Fruit fly (Drosophila melanogaster): ENCODE results near the gene aurB.

The aurB gene

DNA sequence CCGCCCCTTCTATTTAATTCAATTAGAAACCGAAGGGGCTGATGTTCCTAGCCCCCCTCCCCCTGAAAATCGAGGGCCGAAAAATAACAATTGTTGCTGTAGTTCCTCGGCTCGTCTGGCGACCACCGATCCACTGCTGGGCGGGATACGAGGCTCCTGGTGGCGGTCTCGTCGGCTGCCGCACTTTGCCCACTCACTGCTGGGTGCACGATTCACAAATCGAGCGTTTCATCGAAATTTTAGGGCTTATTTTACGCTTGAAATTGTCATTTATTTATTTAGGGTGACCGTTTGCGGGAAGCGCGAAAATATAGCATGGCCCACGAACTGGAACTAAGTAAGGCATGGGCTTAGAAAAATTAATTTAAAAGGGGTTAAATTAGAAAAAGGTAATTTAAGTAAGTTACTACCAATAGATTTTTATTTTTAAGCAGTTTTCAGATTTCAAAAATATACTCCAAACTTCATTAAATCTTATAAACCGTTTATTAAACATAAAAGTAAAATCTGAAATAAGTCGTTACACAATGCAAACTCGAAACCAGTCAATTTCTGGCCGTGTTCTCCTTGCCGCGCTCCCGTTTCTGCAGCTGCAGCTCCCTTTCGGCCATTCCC is 1.5 kb downstream of the aurB start, which contains the start of gene Dnz1 (continued):
- TF ChIP-seq lab (GFP tag; optimal IDR thresholded peaks at IDR 0.05), result peak; percentile 51
- no peak for TF ChIP-seq schlank (tag; optimal IDR thresholded peaks at IDR 0.05)
- peak; percentile 27 for TF ChIP-seq tin (GFP tag; optimal IDR thresholded peaks at IDR 0.05)
- peak; percentile 43 for TF ChIP-seq CG9727 (GFP tag; optimal IDR thresholded peaks at IDR 0.05)
- TF ChIP-seq E2f1 (GFP tag; IDR thresholded peaks at IDR 0.05), result 0 out of 2 replicates have a peak, but pooled peaks have one; percentile 20
- no peak for TF ChIP-seq CG18476 (GFP tag; optimal IDR thresholded peaks at IDR 0.05)
- peak; percentile 60 for TF ChIP-seq sug (tag; optimal IDR thresholded peaks at IDR 0.05)
- TF ChIP-seq CG32532 (GFP tag; IDR thresholded peaks at IDR 0.05), result peak; percentile 74
- peak; percentile 70 for TF ChIP-seq lilli (GFP tag; optimal IDR thresholded peaks at IDR 0.05)
- peak; percentile 92 for TF ChIP-seq CG9932 (GFP tag; IDR thresholded peaks at IDR 0.05)
- no peak for TF ChIP-seq Bgb (GFP tag; IDR thresholded peaks at IDR 0.05; ENCODE audit: partially characterized antibody)
- TF ChIP-seq Side (GFP tag; optimal IDR thresholded peaks at IDR 0.05), result peak; percentile 42
- no peak for TF ChIP-seq corto (GFP tag; optimal IDR thresholded peaks at IDR 0.05)
- peak; percentile 27 for TF ChIP-seq scrt (GFP tag; optimal IDR thresholded peaks at IDR 0.05)
- TF ChIP-seq CG13123 (GFP tag; optimal IDR thresholded peaks at IDR 0.05), result no peak
- peak; percentile 49 for TF ChIP-seq Ada2b (GFP tag; IDR thresholded peaks at IDR 0.05)
- TF ChIP-seq CG1647 (GFP tag; optimal IDR thresholded peaks at IDR 0.05), result no peak
- TF ChIP-seq ash1 (GFP tag; optimal IDR thresholded peaks at IDR 0.05), result no peak
- no peak for TF ChIP-seq NC2β (GFP tag; optimal IDR thresholded peaks at IDR 0.05)
- peak; percentile 27; the same call in 2 of the 3 replicates for TF ChIP-seq Aef1 (GFP tag; IDR thresholded peaks at IDR 0.05)
- peak; percentile 37 for TF ChIP-seq NfI (GFP tag; optimal IDR thresholded peaks at IDR 0.05)
- TF ChIP-seq sens (GFP tag), result peak; percentile 83
- TF ChIP-seq CG32772 (GFP tag; IDR thresholded peaks at IDR 0.05), result peak; percentile 57
- peak; percentile 28 for TF ChIP-seq fu2 (GFP tag; optimal IDR thresholded peaks at IDR 0.05)
- TF ChIP-seq CG10979 (tag; optimal IDR thresholded peaks at IDR 0.05), result peak; percentile 53

DNA sequence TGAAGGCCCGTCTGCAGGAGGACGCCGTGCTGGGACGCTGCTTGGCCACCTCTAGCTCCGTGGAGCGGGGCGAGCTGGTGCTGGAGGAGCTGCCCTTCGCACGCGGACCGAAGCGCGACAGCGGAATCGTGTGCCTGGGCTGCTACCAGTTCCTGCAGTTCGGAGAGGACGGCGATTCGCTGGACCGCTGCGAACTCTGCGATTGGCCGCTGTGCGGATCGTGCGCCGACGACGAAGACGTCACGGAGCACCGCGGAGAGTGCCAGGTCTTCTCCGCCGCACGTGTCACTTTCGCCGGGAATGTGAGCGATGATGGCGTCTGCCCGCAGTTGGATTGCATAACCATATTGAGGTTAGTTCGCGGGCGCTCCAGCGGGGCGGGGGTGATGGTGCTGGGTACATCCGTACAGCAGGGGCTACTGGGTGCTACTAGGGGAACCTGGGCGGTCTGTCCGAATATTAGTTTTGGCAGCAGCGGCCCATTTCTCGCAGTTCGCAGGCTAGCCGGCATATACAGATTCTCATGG is 6.5 kb downstream of the aurB start:
- TF ChIP-seq Sox102F (GFP tag; optimal IDR thresholded peaks at IDR 0.05), result no peak
- 0 out of 2 replicates have a peak, but pooled peaks have one; percentile 22 for TF ChIP-seq inv (GFP tag; IDR thresholded peaks at IDR 0.05; ENCODE audit: partially characterized antibody)
- TF ChIP-seq CG4707 (GFP tag; optimal IDR thresholded peaks at IDR 0.05), result no peak
- TF ChIP-seq Nf-YC (tag; optimal IDR thresholded peaks at IDR 0.05), result peak; percentile 61
- TF ChIP-seq ttk (GFP tag; IDR thresholded peaks at IDR 0.05), result no peak
- 0 out of 2 replicates have a peak, but pooled peaks have one; percentile 4 for TF ChIP-seq CG6689 (GFP tag; IDR thresholded peaks at IDR 0.05)
- no peak for TF ChIP-seq trem (tag; optimal IDR thresholded peaks at IDR 0.05)
- TF ChIP-seq CG33557 (GFP tag; optimal IDR thresholded peaks at IDR 0.05), result no peak
- TF ChIP-seq CG15011 (GFP tag; optimal IDR thresholded peaks at IDR 0.05), result no peak
- peak; percentile 23 for TF ChIP-seq sd (tag; optimal IDR thresholded peaks at IDR 0.05)
- TF ChIP-seq CG11695 (GFP tag; IDR thresholded peaks at IDR 0.05), result no peak
- no peak for TF ChIP-seq gce (GFP tag; IDR thresholded peaks at IDR 0.05)
- TF ChIP-seq lov (optimal IDR thresholded peaks at IDR 0.05), result no peak
- TF ChIP-seq lov (GFP tag; IDR thresholded peaks at IDR 0.05), result no peak
- no peak for TF ChIP-seq CG10321 (GFP tag; IDR thresholded peaks at IDR 0.05)
- TF ChIP-seq CG10543 (GFP tag; optimal IDR thresholded peaks at IDR 0.05), result peak; percentile 50
- 0 out of 3 replicates have a peak, but pooled peaks have one; percentile 11 for TF ChIP-seq jigr1 (GFP tag; IDR thresholded peaks at IDR 0.05)
- TF ChIP-seq mirr (GFP tag; optimal IDR thresholded peaks at IDR 0.05), result no peak
- TF ChIP-seq sima (GFP tag; optimal IDR thresholded peaks at IDR 0.05), result no peak
- no peak for TF ChIP-seq Dek (tag; optimal IDR thresholded peaks at IDR 0.05)
- 0 out of 2 replicates have a peak, but pooled peaks have one; percentile 12 for TF ChIP-seq slbo (GFP tag; IDR thresholded peaks at IDR 0.05)
- no peak for TF ChIP-seq CG7745 (tag; optimal IDR thresholded peaks at IDR 0.05)
- TF ChIP-seq Six4 (GFP tag; optimal IDR thresholded peaks at IDR 0.05), result no peak
- no peak for TF ChIP-seq Ssrp (tag; optimal IDR thresholded peaks at IDR 0.05)
- TF ChIP-seq cwo (GFP tag; optimal IDR thresholded peaks at IDR 0.05), result peak; percentile 94
